Fruit fly (Drosophila melanogaster): ENCODE results near the gene Der-2.

DNA sequence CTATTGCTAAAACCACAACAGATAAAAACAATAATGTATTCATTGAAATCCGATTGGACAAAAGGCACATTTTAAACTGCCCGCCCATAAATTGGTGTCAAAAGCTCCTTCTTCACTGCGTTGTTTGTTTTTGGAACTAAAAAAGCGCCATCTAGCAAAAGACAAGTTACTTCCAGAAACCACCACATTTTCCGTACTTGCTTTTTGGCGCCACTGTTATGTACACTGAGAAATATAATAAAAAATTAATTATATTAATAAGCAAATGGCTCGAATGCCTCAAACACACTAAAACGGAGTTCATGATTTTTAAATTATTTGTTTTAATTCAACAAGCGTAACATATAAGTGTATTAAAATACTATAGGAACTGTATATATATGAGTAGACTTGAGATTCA, 13.4 kb upstream of the Der-2 start:
- TF ChIP-seq h (optimal IDR thresholded peaks at IDR 0.05) = no peak
- no peak for TF ChIP-seq Sin3A (optimal IDR thresholded peaks at IDR 0.05)
- no peak for TF ChIP-seq psq (optimal IDR thresholded peaks at IDR 0.05)
- TF ChIP-seq ttk (optimal IDR thresholded peaks at IDR 0.05) = no peak
